Worm (Caenorhabditis elegans): ENCODE results near the gene T20B12.7.

The T20B12.7 gene

DNA sequence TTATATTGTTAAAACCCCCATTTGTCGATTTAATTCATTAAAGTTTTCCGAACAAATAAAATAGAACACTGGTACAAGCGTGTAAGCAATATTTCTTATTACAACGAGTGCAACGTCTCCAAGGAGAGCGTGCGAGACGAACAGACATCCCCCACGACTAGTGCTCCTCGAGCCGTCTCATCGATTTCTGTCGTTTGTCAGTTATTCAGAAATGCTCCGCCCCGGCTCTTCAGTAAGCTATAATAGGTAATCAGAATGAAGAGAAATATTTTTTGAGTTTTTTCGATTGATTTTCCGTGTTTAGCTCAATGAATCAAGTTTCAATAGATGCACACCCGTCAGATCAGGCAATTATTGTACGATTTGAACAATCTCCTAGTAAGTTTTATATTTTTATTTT, 40.2 kb downstream of the T20B12.7 start, which contains the start of gene kap-1:
kap-1 (plus strand) TSS at position 143 of the 400 bp plus-strand sequence.
- TF ChIP-seq akir-1 (GFP tag; optimal IDR thresholded peaks at IDR 0.05): no peak
- TF ChIP-seq efl-1 (GFP tag; optimal IDR thresholded peaks at IDR 0.05): no peak
- no peak for TF ChIP-seq ztf-6 (GFP tag; IDR thresholded peaks at IDR 0.05)
- TF ChIP-seq ztf-3 (GFP tag; optimal IDR thresholded peaks at IDR 0.05): peak; percentile 5
- TF ChIP-seq snpc-1.3 (tag; optimal IDR thresholded peaks at IDR 0.05; ENCODE audit: insufficient read depth): peak; percentile 7
- TF ChIP-seq xnd-1 (tag; optimal IDR thresholded peaks at IDR 0.05): no peak
- no peak for TF ChIP-seq lir-1 (GFP tag; conservative IDR thresholded peaks at IDR 0.05)
- peak; percentile 58 for TF ChIP-seq hrde-1 (tag; optimal IDR thresholded peaks at IDR 0.05; ENCODE audit: borderline replicate concordance)
- no peak for TF ChIP-seq egl-18 (GFP tag; IDR thresholded peaks at IDR 0.05)
- no peak for TF ChIP-seq unc-62 (GFP tag; optimal IDR thresholded peaks at IDR 0.05)
- TF ChIP-seq T26A5.8 (tag; optimal IDR thresholded peaks at IDR 0.05): peak; percentile 20
- TF ChIP-seq rpc-1 (optimal IDR thresholded peaks at IDR 0.05): no peak
- no peak for TF ChIP-seq rpc-1 (tag; optimal IDR thresholded peaks at IDR 0.05)
- no peak for TF ChIP-seq mel-28 (tag; optimal IDR thresholded peaks at IDR 0.05; ENCODE audit: borderline replicate concordance)
- TF ChIP-seq sea-2 (GFP tag; IDR thresholded peaks at IDR 0.05): no peak
- TF ChIP-seq mcd-1 (GFP tag; IDR thresholded peaks at IDR 0.05): peak; percentile 44
- no peak for TF ChIP-seq hlh-12 (tag; optimal IDR thresholded peaks at IDR 0.05)
- no peak for TF ChIP-seq lsl-1 (GFP tag; optimal IDR thresholded peaks at IDR 0.05)
- peak; percentile 60 for TF ChIP-seq hsf-1 (GFP tag; IDR thresholded peaks at IDR 0.05)
- no peak for TF ChIP-seq madf-3 (GFP tag; IDR thresholded peaks at IDR 0.05)
- TF ChIP-seq Y95B8A.8 (GFP tag; IDR thresholded peaks at IDR 0.05): no peak
- peak; percentile 43 for TF ChIP-seq atf-7 (tag; optimal IDR thresholded peaks at IDR 0.05)
- no peak for TF ChIP-seq ceh-27 (GFP tag; optimal IDR thresholded peaks at IDR 0.05)
- TF ChIP-seq attf-5 (GFP tag; optimal IDR thresholded peaks at IDR 0.05): no peak
- TF ChIP-seq nfya-2 (GFP tag; IDR thresholded peaks at IDR 0.05): no peak
- no peak for TF ChIP-seq somi-1 (GFP tag; optimal IDR thresholded peaks at IDR 0.05)
- peak in 1 of 3 experiments; percentile 42 for TF ChIP-seq lin-35 (GFP tag; optimal IDR thresholded peaks at IDR 0.05)
- no peak for TF ChIP-seq F37B4.10 (GFP tag; IDR thresholded peaks at IDR 0.05)
- TF ChIP-seq aptf-3 (GFP tag; IDR thresholded peaks at IDR 0.05): no peak
- TF ChIP-seq tbx-9 (tag; optimal IDR thresholded peaks at IDR 0.05; ENCODE audit: borderline replicate concordance): no peak
- TF ChIP-seq Y56A3A.18 (GFP tag; IDR thresholded peaks at IDR 0.05): peak; percentile 89; the same call in 1 of the 2 replicates
- TF ChIP-seq nhr-27 (tag; optimal IDR thresholded peaks at IDR 0.05): no peak
- peak; percentile 15 for TF ChIP-seq nhr-90 (tag; optimal IDR thresholded peaks at IDR 0.05)
- peak; percentile 58 for TF ChIP-seq tlf-1 (GFP tag; optimal IDR thresholded peaks at IDR 0.05)
- TF ChIP-seq dox-1 (GFP tag; IDR thresholded peaks at IDR 0.05): 0 out of 2 replicates have a peak, but pooled peaks have one; percentile 25
- no peak for TF ChIP-seq lsy-27 (tag; optimal IDR thresholded peaks at IDR 0.05; ENCODE audit: borderline replicate concordance, insufficient read depth)
- TF ChIP-seq gei-17 (GFP tag; optimal IDR thresholded peaks at IDR 0.05): peak; percentile 26
- TF ChIP-seq bed-2 (GFP tag; IDR thresholded peaks at IDR 0.05): no peak
- TF ChIP-seq aptf-2 (GFP tag; conservative IDR thresholded peaks at IDR 0.05): no peak
- peak; percentile 54 for TF ChIP-seq him-1 (tag; optimal IDR thresholded peaks at IDR 0.05)
- TF ChIP-seq ceh-79 (tag; optimal IDR thresholded peaks at IDR 0.05): peak; percentile 21
- no peak for TF ChIP-seq rec-8 (tag; optimal IDR thresholded peaks at IDR 0.05)
- no peak for TF ChIP-seq F55B11.4 (tag; optimal IDR thresholded peaks at IDR 0.05; ENCODE audit: borderline replicate concordance, insufficient read depth)
- no peak for TF ChIP-seq dpl-1 (GFP tag; optimal IDR thresholded peaks at IDR 0.05)
- no peak for TF ChIP-seq egl-44 (GFP tag; IDR thresholded peaks at IDR 0.05)
- peak; percentile 71; the same call in 1 of the 2 replicates for TF ChIP-seq lin-26 (GFP tag; IDR thresholded peaks at IDR 0.05)
- peak; percentile 78 for TF ChIP-seq ama-1 (optimal IDR thresholded peaks at IDR 0.05)
- TF ChIP-seq ama-1 (GFP tag; optimal IDR thresholded peaks at IDR 0.05): peak in 1 of 2 experiments; percentile 78
- no peak for TF ChIP-seq ztf-26 (tag; optimal IDR thresholded peaks at IDR 0.05)
